Fruit fly (Drosophila melanogaster): ENCODE measurements around the gene CG14316.
A peak's percentile ranks its signal among the peaks of the same experiment; 100 is the strongest.

The CG14316 gene

DNA sequence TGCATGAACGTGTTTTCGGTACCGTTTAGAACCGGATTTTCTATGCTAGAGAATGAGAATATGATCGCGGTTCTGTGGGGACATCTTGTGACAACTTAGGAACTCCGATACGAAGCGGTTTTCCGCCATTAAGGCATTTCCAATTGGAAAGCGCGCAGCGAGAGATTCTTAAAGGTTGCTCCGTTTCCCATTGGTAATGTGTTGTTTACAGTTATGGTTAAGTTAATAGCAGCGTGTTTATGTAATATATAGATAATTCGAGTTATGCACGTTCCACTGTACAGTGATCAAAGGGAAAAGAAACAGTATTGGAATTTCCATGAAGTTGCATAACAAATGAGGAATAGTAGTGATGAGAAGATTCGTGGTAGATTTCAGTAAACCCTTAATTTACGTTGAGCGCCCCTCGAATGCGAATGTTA lies 17.0 kb downstream of the CG14316 start (continued):
- no peak for TF ChIP-seq da (GFP tag; optimal IDR thresholded peaks at IDR 0.05)
- peak in 1 of 2 experiments; percentile 35 for TF ChIP-seq dpn (GFP tag; optimal IDR thresholded peaks at IDR 0.05)
- no peak for TF ChIP-seq Bteb2 (GFP tag; optimal IDR thresholded peaks at IDR 0.05)
- TF ChIP-seq B-H2 (GFP tag; optimal IDR thresholded peaks at IDR 0.05) = no peak
- no peak for TF ChIP-seq Mad (GFP tag; optimal IDR thresholded peaks at IDR 0.05)
- no peak for TF ChIP-seq ro (GFP tag; IDR thresholded peaks at IDR 0.05)
- no peak for TF ChIP-seq fru (optimal IDR thresholded peaks at IDR 0.05)
- TF ChIP-seq CG3281 (GFP tag; optimal IDR thresholded peaks at IDR 0.05) = no peak
- TF ChIP-seq lov (optimal IDR thresholded peaks at IDR 0.05) = no peak
- no peak for TF ChIP-seq lov (GFP tag; IDR thresholded peaks at IDR 0.05)
- TF ChIP-seq ERR (GFP tag; optimal IDR thresholded peaks at IDR 0.05) = no peak
- no peak for TF ChIP-seq btn (GFP tag; optimal IDR thresholded peaks at IDR 0.05)
- no peak for TF ChIP-seq Awh (GFP tag; IDR thresholded peaks at IDR 0.05)
- no peak for TF ChIP-seq kay (GFP tag; optimal IDR thresholded peaks at IDR 0.05)
- no peak for TF ChIP-seq salm (tag; optimal IDR thresholded peaks at IDR 0.05)
- TF ChIP-seq CG7987 (GFP tag; optimal IDR thresholded peaks at IDR 0.05) = no peak
- no peak for TF ChIP-seq CG3838 (GFP tag; optimal IDR thresholded peaks at IDR 0.05)
- no peak for TF ChIP-seq ac (GFP tag; optimal IDR thresholded peaks at IDR 0.05)
- TF ChIP-seq zen (tag; optimal IDR thresholded peaks at IDR 0.05) = peak; percentile 48
- TF ChIP-seq HLHmδ (GFP tag; optimal IDR thresholded peaks at IDR 0.05) = no peak
- no peak for TF ChIP-seq CG14014 (GFP tag; IDR thresholded peaks at IDR 0.05)
- TF ChIP-seq B-H1 (GFP tag; IDR thresholded peaks at IDR 0.05) = no peak
- TF ChIP-seq Eip74EF (GFP tag; optimal IDR thresholded peaks at IDR 0.05) = no peak
- TF ChIP-seq Drgx (GFP tag; IDR thresholded peaks at IDR 0.05) = 0 out of 2 replicates have a peak, but pooled peaks have one; percentile 30
- peak; percentile 75 for TF ChIP-seq Med (GFP tag)
- TF ChIP-seq zfh2 (GFP tag; optimal IDR thresholded peaks at IDR 0.05) = no peak
- TF ChIP-seq CG4282 (GFP tag; optimal IDR thresholded peaks at IDR 0.05) = no peak
- 0 out of 2 replicates have a peak, but pooled peaks have one; percentile 14 for TF ChIP-seq lmd (GFP tag; IDR thresholded peaks at IDR 0.05)
- TF ChIP-seq CG12104 (GFP tag; optimal IDR thresholded peaks at IDR 0.05) = no peak
- no peak for TF ChIP-seq en (GFP tag; optimal IDR thresholded peaks at IDR 0.05)
- no peak for TF ChIP-seq CG31388 (GFP tag; optimal IDR thresholded peaks at IDR 0.05)
- peak; percentile 21 for TF ChIP-seq Fer3 (tag; optimal IDR thresholded peaks at IDR 0.05)
- TF ChIP-seq CG10959 (GFP tag; IDR thresholded peaks at IDR 0.05) = no peak
- TF ChIP-seq insv (GFP tag; optimal IDR thresholded peaks at IDR 0.05) = peak; percentile 85 to 97
- TF ChIP-seq CG4707 (GFP tag; optimal IDR thresholded peaks at IDR 0.05) = no peak
- TF ChIP-seq CG6683 (GFP tag; optimal IDR thresholded peaks at IDR 0.05) = no peak
- no peak for TF ChIP-seq CG10565 (GFP tag; optimal IDR thresholded peaks at IDR 0.05)
- TF ChIP-seq CG5953 (GFP tag; IDR thresholded peaks at IDR 0.05) = 0 out of 2 replicates have a peak, but pooled peaks have one; percentile 5
- TF ChIP-seq Rx (GFP tag; IDR thresholded peaks at IDR 0.05) = no peak
- no peak for TF ChIP-seq CG4820 (GFP tag; optimal IDR thresholded peaks at IDR 0.05)
- no peak for TF ChIP-seq gcm (GFP tag; optimal IDR thresholded peaks at IDR 0.05)
- 0 out of 3 replicates have a peak, but pooled peaks have one; percentile 46 for TF ChIP-seq dysf (GFP tag; IDR thresholded peaks at IDR 0.05)
- TF ChIP-seq Hand (GFP tag; optimal IDR thresholded peaks at IDR 0.05) = no peak
- TF ChIP-seq sr (GFP tag; IDR thresholded peaks at IDR 0.05) = no peak
- no peak for TF ChIP-seq CG3847 (GFP tag; IDR thresholded peaks at IDR 0.05)
- no peak for TF ChIP-seq CG3065 (GFP tag; optimal IDR thresholded peaks at IDR 0.05)
- TF ChIP-seq Xbp1 (GFP tag; optimal IDR thresholded peaks at IDR 0.05) = peak; percentile 3
- no peak for TF ChIP-seq gsb (GFP tag; IDR thresholded peaks at IDR 0.05)
- no peak for TF ChIP-seq scrt (GFP tag; optimal IDR thresholded peaks at IDR 0.05)
- TF ChIP-seq CG5245 (GFP tag; optimal IDR thresholded peaks at IDR 0.05) = no peak
- no peak for TF ChIP-seq unc-4 (GFP tag; IDR thresholded peaks at IDR 0.05; ENCODE audit: partially characterized antibody)
- no peak; the same call in 3 of the 4 replicates for TF ChIP-seq chinmo (GFP tag; IDR thresholded peaks at IDR 0.05; ENCODE audit: partially characterized antibody)

Data from whole organism, embryonic.